Fruit fly (Drosophila melanogaster) whole organism, embryonic: Measurements from ENCODE around the gene Cbl.
A peak's percentile ranks its signal among the peaks of the same experiment; 100 is the strongest.

ENCODE experiments used
- B-H1 ChIP-seq: fragments of 200-800 bp; sonication (Bioruptor generic); IDR thresholded peaks from 3 replicates; pipeline ENCODE4 v1.3.6; 2022; ENCODE audit warnings: missing biosample characterization, missing genetic modification characterization
- Bteb2 ChIP-seq: fragments of 200-800 bp; sonication (Bioruptor generic); optimal IDR thresholded peaks from 2 replicates; lab custom pipeline; 2016; ENCODE audit warnings: missing biosample characterization, missing genetic modification characterization
- CG10209 ChIP-seq: fragments of 200-800 bp; sonication (Bioruptor generic); optimal IDR thresholded peaks from 3 replicates; lab custom pipeline; 2017; ENCODE audit warnings: missing biosample characterization, mild to moderate bottlenecking, missing genetic modification characterization, missing genetic modification reagents
- CG11085 ChIP-seq: fragments of 200-800 bp; sonication (Bioruptor generic); IDR thresholded peaks from 2 replicates; pipeline ENCODE4 v1.3.6; 2022; ENCODE audit warnings: missing biosample characterization, missing genetic modification characterization
- CG11723 ChIP-seq: fragments of 200-800 bp; sonication (Bioruptor generic); optimal IDR thresholded peaks from 2 replicates; lab custom pipeline; 2017; ENCODE audit warnings: missing biosample characterization, mild to moderate bottlenecking, missing genetic modification characterization
- CG13894 ChIP-seq: fragments of 200-800 bp; sonication (Bioruptor generic); optimal IDR thresholded peaks from 3 replicates; lab custom pipeline; 2018; ENCODE audit warnings: missing biosample characterization, mild to moderate bottlenecking, missing genetic modification characterization, moderate library complexity
- CG15479 ChIP-seq: fragments of 200-800 bp; sonication (Bioruptor generic); optimal IDR thresholded peaks from 3 replicates; lab custom pipeline; 2019; ENCODE audit warnings: missing biosample characterization, mild to moderate bottlenecking, missing genetic modification characterization, moderate library complexity
- CG15601 ChIP-seq: fragments of 200-800 bp; sonication (Bioruptor generic); optimal IDR thresholded peaks from 3 replicates; lab custom pipeline; 2019; ENCODE audit warnings: missing biosample characterization, mild to moderate bottlenecking, missing genetic modification characterization, moderate library complexity
- CG17829 ChIP-seq: fragments of 200-800 bp; optimal IDR thresholded peaks from 2 replicates; lab custom pipeline; 2019; ENCODE audit warnings: missing biosample characterization, mild to moderate bottlenecking, missing genetic modification characterization, moderate library complexity
- CG30431 ChIP-seq: fragments of 200-800 bp; sonication (Bioruptor generic); optimal IDR thresholded peaks from 2 replicates; lab custom pipeline; 2017; ENCODE audit warnings: missing biosample characterization, missing genetic modification characterization
- CG32767 ChIP-seq: fragments of 200-800 bp; sonication (Bioruptor generic); IDR thresholded peaks from 2 replicates; pipeline ENCODE4 v1.3.6; 2022; ENCODE audit warnings: missing biosample characterization, missing genetic modification characterization
- CG3847 ChIP-seq: fragments of 200-800 bp; sonication (Bioruptor generic); IDR thresholded peaks from 2 replicates; pipeline ENCODE4 v1.3.6; 2022; ENCODE audit warnings: missing biosample characterization, missing genetic modification characterization
- CG3995 ChIP-seq: fragments of 200-800 bp; sonication (Bioruptor generic); optimal IDR thresholded peaks from 3 replicates; lab custom pipeline; 2016; ENCODE audit warnings: missing biosample characterization, missing genetic modification characterization
- CG7372 ChIP-seq: fragments of 200-800 bp; sonication (Bioruptor generic); IDR thresholded peaks from 2 replicates; pipeline ENCODE4 v1.3.6; 2022; ENCODE audit warnings: missing biosample characterization, missing genetic modification characterization
- CG7556 ChIP-seq: fragments of 200-800 bp; sonication (Bioruptor generic); optimal IDR thresholded peaks from 2 replicates; lab custom pipeline; 2017; ENCODE audit warnings: missing biosample characterization, mild to moderate bottlenecking, missing genetic modification characterization
- CG8924 ChIP-seq: fragments of 200-800 bp; optimal IDR thresholded peaks from 3 replicates; lab custom pipeline; 2019; ENCODE audit warnings: missing biosample characterization, mild to moderate bottlenecking, missing genetic modification characterization, moderate library complexity
- Dek ChIP-seq: fragments of 200-800 bp; sonication (Bioruptor generic); optimal IDR thresholded peaks from 3 replicates; lab custom pipeline; 2019; ENCODE audit warnings: missing biosample characterization, mild to moderate bottlenecking, missing genetic modification characterization, moderate library complexity
- E2f1 ChIP-seq: fragments of 200-800 bp; sonication (Bioruptor generic); IDR thresholded peaks from 2 replicates; pipeline ENCODE4 v1.3.6; 2022; ENCODE audit warnings: missing biosample characterization, missing genetic modification characterization
- Elba2 ChIP-seq: fragments of 200-800 bp; sonication (Bioruptor generic); optimal IDR thresholded peaks from 3 replicates; lab custom pipeline; 2016; ENCODE audit warnings: missing biosample characterization, missing genetic modification characterization
- Gug ChIP-seq: fragments of 200-800 bp; sonication (Bioruptor generic); IDR thresholded peaks from 4 replicates; pipeline ENCODE4 v1.3.6; 2022; ENCODE audit warnings: missing biosample characterization, missing genetic modification characterization
- HLH3B ChIP-seq: fragments of 200-800 bp; sonication (Bioruptor generic); IDR thresholded peaks from 2 replicates; pipeline ENCODE4 v1.3.6; 2022; ENCODE audit warnings: missing biosample characterization, missing genetic modification characterization
- Hmr ChIP-seq: fragments of 200-800 bp; sonication (Bioruptor generic); optimal IDR thresholded peaks from 3 replicates; lab custom pipeline; 2017; ENCODE audit warnings: mild to moderate bottlenecking, missing biosample characterization, missing genetic modification reagents, missing genetic modification characterization
- Lim3 ChIP-seq: fragments of 200-800 bp; sonication (Bioruptor generic); IDR thresholded peaks from 2 replicates; pipeline ENCODE4 v1.3.6; 2022; ENCODE audit warnings: missing biosample characterization, missing genetic modification characterization
- Nf-YB ChIP-seq: fragments of 200-800 bp; sonication (Bioruptor generic); optimal IDR thresholded peaks from 3 replicates; lab custom pipeline; 2019; ENCODE audit warnings: missing biosample characterization, mild to moderate bottlenecking, missing genetic modification characterization, moderate library complexity
- PHDP ChIP-seq: fragments of 200-800 bp; sonication (Bioruptor generic); optimal IDR thresholded peaks from 3 replicates; lab custom pipeline; 2018; ENCODE audit warnings: missing biosample characterization, mild to moderate bottlenecking, missing genetic modification characterization, moderate library complexity
- Ptx1 ChIP-seq: fragments of 200-800 bp; sonication (Bioruptor generic); IDR thresholded peaks from 2 replicates; pipeline ENCODE4 v1.3.6; 2022; ENCODE audit warnings: missing biosample characterization, missing genetic modification characterization
- Stat92E ChIP-seq, 3 experiments: fragments of >200 bp in 2 of 3; fragments of 200-800 bp in 1 of 3; sonication (Bioruptor generic) in 1 of 3; optimal IDR thresholded peaks; 2 replicates each; lab custom pipeline; 2017 to 2019; ENCODE audit warnings: missing biosample characterization in 3 of 3, missing genetic modification characterization in 3 of 3, mild to moderate bottlenecking in 1 of 3, moderate library complexity in 1 of 3
- Xbp1 ChIP-seq: fragments of 200-800 bp; sonication (Bioruptor generic); optimal IDR thresholded peaks from 3 replicates; lab custom pipeline; 2016; ENCODE audit warnings: missing biosample characterization, mild to moderate bottlenecking, missing genetic modification characterization
- ac ChIP-seq: fragments of 200-800 bp; sonication (Bioruptor generic); optimal IDR thresholded peaks from 3 replicates; lab custom pipeline; 2017; ENCODE audit warnings: missing biosample characterization, mild to moderate bottlenecking, missing genetic modification characterization
- ase ChIP-seq: fragments of 200-800 bp; sonication (Bioruptor generic); IDR thresholded peaks from 3 replicates; pipeline ENCODE4 v1.3.6; 2022; ENCODE audit warnings: missing biosample characterization, missing genetic modification characterization
- ash1 ChIP-seq: fragments of 200-800 bp; sonication (Bioruptor generic); optimal IDR thresholded peaks from 2 replicates; lab custom pipeline; 2018; ENCODE audit warnings: missing biosample characterization, mild to moderate bottlenecking, missing genetic modification characterization
- ato ChIP-seq: fragments of 200-800 bp; sonication (Bioruptor generic); IDR thresholded peaks from 2 replicates; pipeline ENCODE4 v1.3.6; 2022; ENCODE audit warnings: missing biosample characterization, missing genetic modification characterization; ENCODE audit not compliant: partially characterized antibody
- bcd ChIP-seq: fragments of 200-800 bp; sonication (Bioruptor generic); optimal IDR thresholded peaks from 2 replicates; lab custom pipeline; 2017; ENCODE audit warnings: missing biosample characterization, mild to moderate bottlenecking, missing genetic modification characterization
- btn ChIP-seq: fragments of 200-800 bp; sonication (Bioruptor generic); optimal IDR thresholded peaks from 2 replicates; lab custom pipeline; 2016; ENCODE audit warnings: missing biosample characterization, missing genetic modification characterization
- caup ChIP-seq: fragments of 200-800 bp; sonication (Bioruptor generic); optimal IDR thresholded peaks from 3 replicates; lab custom pipeline; 2017; ENCODE audit warnings: missing biosample characterization, mild to moderate bottlenecking, missing genetic modification characterization, moderate library complexity; ENCODE audit not compliant: severe bottlenecking
- croc ChIP-seq: fragments of 200-800 bp; sonication (Bioruptor generic); conservative IDR thresholded peaks from 3 replicates; pipeline ENCODE4 v1.3.6; 2022; ENCODE audit warnings: missing biosample characterization, missing genetic modification characterization
- crol ChIP-seq: fragments of 200-800 bp; sonication (Bioruptor generic); IDR thresholded peaks from 2 replicates; pipeline ENCODE4 v1.3.6; 2022; ENCODE audit warnings: missing biosample characterization, missing genetic modification characterization
- ems ChIP-seq: fragments of 200-800 bp; sonication (Bioruptor generic); optimal IDR thresholded peaks from 3 replicates; lab custom pipeline; 2016; ENCODE audit warnings: missing biosample characterization, missing genetic modification characterization
- en ChIP-seq: fragments of 200-800 bp; sonication (Bioruptor generic); optimal IDR thresholded peaks from 2 replicates; lab custom pipeline; 2016; ENCODE audit warnings: missing biosample characterization, missing genetic modification characterization
- gfzf ChIP-seq: fragments of 200-800 bp; sonication (Bioruptor generic); optimal IDR thresholded peaks from 2 replicates; lab custom pipeline; 2016; ENCODE audit warnings: missing biosample characterization, mild to moderate bottlenecking, missing genetic modification characterization, moderate library complexity
- grn ChIP-seq: fragments of 200-800 bp; sonication (Bioruptor generic); optimal IDR thresholded peaks from 3 replicates; lab custom pipeline; 2017; ENCODE audit warnings: missing biosample characterization, missing genetic modification characterization
- jigr1 ChIP-seq: fragments of 200-800 bp; sonication (Bioruptor generic); IDR thresholded peaks from 3 replicates; pipeline ENCODE4 v1.3.6; 2022; ENCODE audit warnings: missing biosample characterization, missing genetic modification characterization
- jumu ChIP-seq: fragments of 200-800 bp; sonication (Bioruptor generic); optimal IDR thresholded peaks from 3 replicates; lab custom pipeline; 2016; ENCODE audit warnings: missing biosample characterization, missing genetic modification characterization
- kah ChIP-seq: fragments of 200-800 bp; sonication (Bioruptor generic); optimal IDR thresholded peaks from 2 replicates; lab custom pipeline; 2018; ENCODE audit warnings: missing biosample characterization, mild to moderate bottlenecking, missing genetic modification characterization
- lov ChIP-seq, 2 experiments: fragments of 200-800 bp in 1 of 2; fragments of >200 bp in 1 of 2; sonication (Bioruptor generic) in 1 of 2; IDR thresholded peaks in 1 of 2; optimal IDR thresholded peaks in 1 of 2; 2 replicates in 1 of 2; 3 replicates in 1 of 2; pipeline versions ENCODE4 v1.3.6 to Lab custom; 2017 to 2022; ENCODE audit warnings: missing biosample characterization in 1 of 2, missing genetic modification characterization in 1 of 2
- mirr ChIP-seq: fragments of 200-800 bp; sonication (Bioruptor generic); optimal IDR thresholded peaks from 3 replicates; lab custom pipeline; 2018; ENCODE audit warnings: missing biosample characterization, mild to moderate bottlenecking, missing genetic modification characterization
- pho ChIP-seq: fragments of 200-800 bp; sonication (Bioruptor generic); optimal IDR thresholded peaks from 2 replicates; lab custom pipeline; 2016; ENCODE audit warnings: missing biosample characterization, missing genetic modification characterization
- ro ChIP-seq: fragments of 200-800 bp; sonication (Bioruptor generic); IDR thresholded peaks from 2 replicates; pipeline ENCODE4 v1.3.6; 2022; ENCODE audit warnings: missing biosample characterization, missing genetic modification characterization

Cbl gene

dm6 chr3L:8455015-8455908 lies 30.5 kb downstream of the Cbl start (continued):
- peak; percentile 79 for TF ChIP-seq CG7372 (GFP tag; lab: Robert Waterston, UW)
- peak; percentile 55; the same call in 2 of the 3 replicates for TF ChIP-seq croc (GFP tag; lab: Robert Waterston, UW)
- peak; percentile 93 for TF ChIP-seq caup (GFP tag; lab: Kevin White, UChicago)
- peak; percentile 90 for TF ChIP-seq CG10209 (GFP tag; lab: Kevin White, UChicago)
- TF ChIP-seq Xbp1 (GFP tag; lab: Kevin White, UChicago) = peak; percentile 72
- TF ChIP-seq lov (optimal IDR thresholded peaks at IDR 0.05; lab: Kevin White, UChicago) = no peak
- TF ChIP-seq lov (GFP tag; IDR thresholded peaks at IDR 0.05; lab: Robert Waterston, UW) = no peak
- peak; percentile 97 for TF ChIP-seq CG13894
- peak; percentile 76 for TF ChIP-seq ems (GFP tag; lab: Kevin White, UChicago)
- peak; percentile 91 for TF ChIP-seq CG8924 (tag; lab: Kevin White, UChicago)
- peak; percentile 46 for TF ChIP-seq grn (GFP tag; lab: Kevin White, UChicago)
- peak in 1 of 3 experiments; percentile 1 for TF ChIP-seq Stat92E (GFP tag; optimal IDR thresholded peaks at IDR 0.05; lab: Kevin White, UChicago)
- peak; percentile 92 for TF ChIP-seq PHDP (tag; lab: Kevin White, UChicago)
- TF ChIP-seq CG3847 (GFP tag; lab: Robert Waterston, UW) = peak; percentile 75
- TF ChIP-seq CG32767 (GFP tag; lab: Robert Waterston, UW) = peak; percentile 74
- peak; percentile 98 for TF ChIP-seq CG7556
- peak; percentile 41 for TF ChIP-seq ash1 (GFP tag; lab: Kevin White, UChicago)
- TF ChIP-seq ato (GFP tag; lab: Robert Waterston, UW) = no peak
- TF ChIP-seq pho (GFP tag; lab: Kevin White, UChicago) = no peak
- peak; percentile 55 for TF ChIP-seq CG3995 (GFP tag; lab: Kevin White, UChicago)
- peak; percentile 51; the same call in 1 of the 2 replicates for TF ChIP-seq CG11085 (GFP tag; lab: Robert Waterston, UW)
- TF ChIP-seq Ptx1 = peak; percentile 81
- no peak for TF ChIP-seq ro (GFP tag; lab: Robert Waterston, UW)
- no peak for TF ChIP-seq Lim3
- TF ChIP-seq CG15479 (GFP tag; lab: Kevin White, UChicago) = no peak
- TF ChIP-seq CG15601 (tag; lab: Kevin White, UChicago) = peak; percentile 81
- peak; percentile 80 for TF ChIP-seq crol (GFP tag; lab: Robert Waterston, UW)
- TF ChIP-seq jumu (GFP tag; lab: Kevin White, UChicago) = peak; percentile 6
- peak; percentile 77 for TF ChIP-seq kah (GFP tag; lab: Kevin White, UChicago)
- TF ChIP-seq en (GFP tag; lab: Kevin White, UChicago) = no peak
- peak; percentile 51; the same call in 1 of the 3 replicates for TF ChIP-seq ase (GFP tag; lab: Robert Waterston, UW)
- no peak for TF ChIP-seq btn (GFP tag; lab: Kevin White, UChicago)
- TF ChIP-seq B-H1 (GFP tag; lab: Robert Waterston, UW) = peak; percentile 77
- peak; percentile 9 for TF ChIP-seq ac (GFP tag; lab: Kevin White, UChicago)
- TF ChIP-seq CG11723 (GFP tag; lab: Kevin White, UChicago) = peak; percentile 70
- TF ChIP-seq CG30431 (GFP tag; lab: Kevin White, UChicago) = peak; percentile 58
- peak; percentile 85 for TF ChIP-seq Dek
- TF ChIP-seq bcd = peak; percentile 92
- peak; percentile 61 for TF ChIP-seq Bteb2 (GFP tag; lab: Kevin White, UChicago)
- TF ChIP-seq CG17829 = peak; percentile 92
- peak; percentile 95 for TF ChIP-seq Hmr (GFP tag; lab: Kevin White, UChicago)
- TF ChIP-seq Elba2 = no peak
- TF ChIP-seq HLH3B = peak; percentile 70
- peak; percentile 48 for TF ChIP-seq mirr (GFP tag; lab: Kevin White, UChicago)
- peak; percentile 79 for TF ChIP-seq E2f1
- peak; percentile 75 for TF ChIP-seq Nf-YB (GFP tag; lab: Kevin White, UChicago)
- TF ChIP-seq gfzf (GFP tag; lab: Kevin White, UChicago) = no peak
- TF ChIP-seq jigr1 (GFP tag; lab: Robert Waterston, UW) = peak; percentile 51; the same call in 1 of the 3 replicates
- peak; percentile 86 for TF ChIP-seq Gug (GFP tag; lab: Robert Waterston, UW)
